Fruit fly (Drosophila melanogaster) whole organism: Measurements from ENCODE around the gene CG43156.

Experiments used
- CG8478 ChIP-seq: fragments of >200 bp; optimal IDR thresholded peaks from 2 replicates; lab custom pipeline; 2018; ENCODE audit warnings: inconsistent platforms
- Dll ChIP-seq: fragments of >200 bp; optimal IDR thresholded peaks from 2 replicates; lab custom pipeline; 2017
- usp ChIP-seq: fragments of >200 bp; optimal IDR thresholded peaks from 2 replicates; lab custom pipeline; 2017; ENCODE audit warnings: missing biosample characterization, missing genetic modification characterization, mixed read lengths

DNA sequence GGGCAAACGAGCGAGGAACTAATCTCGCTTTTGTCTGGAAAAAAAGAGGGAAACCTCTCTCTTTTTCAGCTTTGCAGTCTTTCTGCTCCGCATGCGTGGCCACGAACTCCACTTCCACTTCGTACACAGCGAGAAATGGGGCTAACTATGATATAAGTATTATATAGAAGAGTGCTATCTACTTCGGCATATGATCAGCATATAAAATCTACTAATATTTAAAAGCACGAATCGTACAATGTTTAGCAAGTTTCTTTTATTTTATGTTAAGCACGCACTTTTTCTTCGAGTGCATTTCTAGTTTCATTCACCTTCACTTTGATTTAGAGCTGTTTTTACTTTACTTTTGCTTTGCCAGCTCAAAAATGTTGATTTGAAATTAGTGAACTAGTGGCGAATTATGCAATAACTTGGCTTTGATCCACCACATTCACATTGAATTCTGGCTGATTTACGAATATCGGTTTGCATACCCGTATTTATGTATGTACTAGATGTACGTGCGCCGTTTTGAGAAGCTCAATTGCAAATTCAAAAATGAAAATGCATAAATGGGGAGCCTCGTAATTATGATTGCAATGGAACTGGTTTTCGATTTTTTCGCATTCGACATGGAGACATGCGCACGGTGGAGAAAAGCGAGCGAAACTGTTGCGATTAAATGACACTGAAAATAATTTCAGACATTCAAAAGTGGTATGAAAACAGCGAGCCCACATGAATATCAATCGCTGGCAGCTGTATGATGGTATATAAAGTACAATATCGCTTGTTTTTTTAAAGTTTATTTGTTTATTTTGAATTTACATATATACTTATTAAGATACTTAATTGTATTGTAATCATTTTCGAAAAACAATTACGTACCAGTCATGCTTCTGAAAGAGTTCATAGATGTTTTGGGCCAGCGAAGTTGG is 48.9 kb downstream of the CG43156 start:
- TF ChIP-seq CG8478 (lab: Kevin White, UChicago) (no peak), Dll (no peak), usp (GFP tag; lab: Kevin White, UChicago) (no peak)
